Fruit fly (Drosophila melanogaster) whole organism, embryonic: ENCODE data around the gene NaPi-III.

Experiments
- Awh ChIP-seq: fragments of 200-800 bp; sonication (Bioruptor generic); IDR thresholded peaks from 2 replicates; pipeline ENCODE4, ENCODE4 v1.3.6; 2022; ENCODE audit warnings: missing biosample characterization, missing genetic modification characterization
- B-H1 ChIP-seq: fragments of 200-800 bp; sonication (Bioruptor generic); IDR thresholded peaks from 3 replicates; pipeline ENCODE4 v1.3.6; 2022; ENCODE audit warnings: missing biosample characterization, missing genetic modification characterization
- CG10321 ChIP-seq: fragments of 200-800 bp; sonication (Bioruptor generic); IDR thresholded peaks from 2 replicates; pipeline ENCODE4 v1.3.6; 2022; ENCODE audit warnings: missing biosample characterization, missing genetic modification characterization
- CG10959 ChIP-seq: fragments of 200-800 bp; sonication (Bioruptor generic); IDR thresholded peaks from 2 replicates; pipeline ENCODE4 v1.3.6; 2022; ENCODE audit warnings: missing biosample characterization, missing genetic modification characterization
- CG10979 ChIP-seq: fragments of 200-800 bp; sonication (Bioruptor generic); optimal IDR thresholded peaks from 2 replicates; lab custom pipeline; 2018; ENCODE audit warnings: missing biosample characterization, mild to moderate bottlenecking, missing genetic modification characterization, moderate library complexity
- CG11696 ChIP-seq: fragments of 200-800 bp; sonication (Bioruptor generic); IDR thresholded peaks from 2 replicates; pipeline ENCODE4 v1.3.6; 2022; ENCODE audit warnings: missing biosample characterization, missing genetic modification characterization
- CG12391 ChIP-seq: fragments of 200-800 bp; sonication (Bioruptor generic); optimal IDR thresholded peaks from 3 replicates; lab custom pipeline; 2018; ENCODE audit warnings: missing biosample characterization, mild to moderate bottlenecking, missing genetic modification characterization, moderate library complexity
- CG13424 ChIP-seq: fragments of 200-800 bp; sonication (Bioruptor generic); optimal IDR thresholded peaks from 2 replicates; lab custom pipeline; 2019; ENCODE audit warnings: missing biosample characterization, mild to moderate bottlenecking, missing genetic modification characterization, moderate library complexity
- CG16813 ChIP-seq: fragments of 200-800 bp; sonication (Bioruptor generic); IDR thresholded peaks from 3 replicates; pipeline ENCODE4 v1.3.6; 2022; ENCODE audit warnings: missing biosample characterization, missing genetic modification characterization; ENCODE audit not compliant: partially characterized antibody
- CG30020 ChIP-seq: fragments of 200-800 bp; optimal IDR thresholded peaks from 2 replicates; lab custom pipeline; 2019; ENCODE audit warnings: missing biosample characterization, mild to moderate bottlenecking, missing genetic modification characterization, moderate library complexity
- CG30431 ChIP-seq: fragments of 200-800 bp; sonication (Bioruptor generic); optimal IDR thresholded peaks from 2 replicates; lab custom pipeline; 2017; ENCODE audit warnings: missing biosample characterization, missing genetic modification characterization
- CG32532 ChIP-seq: fragments of 200-800 bp; sonication (Bioruptor generic); IDR thresholded peaks from 2 replicates; pipeline ENCODE4 v1.3.6; 2022; ENCODE audit warnings: missing biosample characterization, missing genetic modification characterization
- CG3847 ChIP-seq: fragments of 200-800 bp; sonication (Bioruptor generic); IDR thresholded peaks from 2 replicates; pipeline ENCODE4 v1.3.6; 2022; ENCODE audit warnings: missing biosample characterization, missing genetic modification characterization
- CG4730 ChIP-seq: fragments of 200-800 bp; sonication (Bioruptor generic); IDR thresholded peaks from 2 replicates; pipeline ENCODE4 v1.3.6; 2022; ENCODE audit warnings: missing biosample characterization, missing genetic modification characterization
- CG4854 ChIP-seq: fragments of 200-800 bp; sonication (Bioruptor generic); optimal IDR thresholded peaks from 2 replicates; lab custom pipeline; 2016; ENCODE audit warnings: missing biosample characterization, missing genetic modification characterization, inconsistent platforms
- CG5180 ChIP-seq: fragments of 200-800 bp; sonication (Bioruptor generic); optimal IDR thresholded peaks from 3 replicates; lab custom pipeline; 2017; ENCODE audit warnings: missing biosample characterization, missing genetic modification characterization, mild to moderate bottlenecking, moderate library complexity, missing genetic modification reagents
- CG6765 ChIP-seq: fragments of 200-800 bp; sonication (Bioruptor generic); optimal IDR thresholded peaks from 3 replicates; lab custom pipeline; 2017; ENCODE audit warnings: missing biosample characterization, mild to moderate bottlenecking, missing genetic modification characterization
- CG7963 ChIP-seq: fragments of 200-800 bp; sonication (Bioruptor generic); IDR thresholded peaks from 3 replicates; pipeline ENCODE4 v1.3.6; 2022; ENCODE audit warnings: missing biosample characterization, missing genetic modification characterization; ENCODE audit not compliant: partially characterized antibody
- CG8944 ChIP-seq: fragments of 200-800 bp; sonication (Bioruptor generic); optimal IDR thresholded peaks from 3 replicates; lab custom pipeline; 2016; ENCODE audit warnings: missing biosample characterization, missing genetic modification characterization
- CG9727 ChIP-seq: fragments of 200-800 bp; sonication (Bioruptor generic); optimal IDR thresholded peaks from 3 replicates; lab custom pipeline; 2017; ENCODE audit warnings: missing biosample characterization, mild to moderate bottlenecking, missing genetic modification characterization
- CTCF ChIP-seq: fragments of 200-800 bp; sonication (Bioruptor generic); optimal IDR thresholded peaks from 2 replicates; lab custom pipeline; 2017; ENCODE audit warnings: missing biosample characterization, mild to moderate bottlenecking, missing genetic modification characterization, moderate library complexity
- Dfd ChIP-seq, 2 experiments: fragments of >200 bp; optimal IDR thresholded peaks; 2 replicates each; lab custom pipeline; 2017; ENCODE audit warnings: missing biosample characterization in 2 of 2, missing genetic modification characterization in 2 of 2
- Doc3 ChIP-seq: fragments of 200-800 bp; sonication (Bioruptor generic); IDR thresholded peaks from 3 replicates; pipeline ENCODE4 v1.3.6; 2022; ENCODE audit warnings: missing biosample characterization, missing genetic modification characterization; ENCODE audit not compliant: partially characterized antibody
- E2f1 ChIP-seq: fragments of 200-800 bp; sonication (Bioruptor generic); IDR thresholded peaks from 2 replicates; pipeline ENCODE4 v1.3.6; 2022; ENCODE audit warnings: missing biosample characterization, missing genetic modification characterization
- ERR ChIP-seq: fragments of 200-800 bp; sonication (Bioruptor generic); optimal IDR thresholded peaks from 2 replicates; lab custom pipeline; 2016; ENCODE audit warnings: missing biosample characterization, missing genetic modification characterization
- Ets97D ChIP-seq: fragments of 200-800 bp; sonication (Bioruptor generic); optimal IDR thresholded peaks from 3 replicates; lab custom pipeline; 2016; ENCODE audit warnings: missing biosample characterization, missing genetic modification characterization
- Fer2 ChIP-seq: fragments of 200-800 bp; sonication (Bioruptor generic); optimal IDR thresholded peaks from 2 replicates; lab custom pipeline; 2018; ENCODE audit warnings: missing biosample characterization, mild to moderate bottlenecking, missing genetic modification characterization, moderate library complexity
- Gug ChIP-seq: fragments of 200-800 bp; sonication (Bioruptor generic); IDR thresholded peaks from 4 replicates; pipeline ENCODE4 v1.3.6; 2022; ENCODE audit warnings: missing biosample characterization, missing genetic modification characterization
- H15 ChIP-seq: fragments of 200-800 bp; sonication (Bioruptor generic); IDR thresholded peaks from 3 replicates; pipeline ENCODE4 v1.3.6; 2022; ENCODE audit warnings: missing biosample characterization, missing genetic modification characterization
- H2.0 ChIP-seq: fragments of 200-800 bp; sonication (Bioruptor generic); IDR thresholded peaks from 2 replicates; pipeline ENCODE4 v1.3.6; 2022; ENCODE audit warnings: missing biosample characterization, missing genetic modification characterization
- HLH54F ChIP-seq: fragments of 200-800 bp; sonication (Bioruptor generic); optimal IDR thresholded peaks from 3 replicates; lab custom pipeline; 2016; ENCODE audit warnings: missing biosample characterization, missing genetic modification characterization
- Hsf ChIP-seq: fragments of 200-800 bp; sonication (Bioruptor generic); optimal IDR thresholded peaks from 3 replicates; lab custom pipeline; 2016; ENCODE audit warnings: missing biosample characterization, missing genetic modification characterization
- Rfx ChIP-seq: fragments of 200-800 bp; sonication (Bioruptor generic); IDR thresholded peaks from 2 replicates; pipeline ENCODE4 v1.3.6; 2022; ENCODE audit warnings: missing biosample characterization, missing genetic modification characterization
- Sry-δ ChIP-seq: fragments of 200-800 bp; sonication (Bioruptor generic); optimal IDR thresholded peaks from 2 replicates; lab custom pipeline; 2016; ENCODE audit warnings: missing biosample characterization, missing genetic modification characterization
- aop ChIP-seq: fragments of 200-800 bp; sonication (Bioruptor generic); IDR thresholded peaks from 2 replicates; pipeline ENCODE4 v1.3.6; 2022; ENCODE audit warnings: missing biosample characterization, missing genetic modification characterization
- ase ChIP-seq: fragments of 200-800 bp; sonication (Bioruptor generic); IDR thresholded peaks from 3 replicates; pipeline ENCODE4 v1.3.6; 2022; ENCODE audit warnings: missing biosample characterization, missing genetic modification characterization
- bbx ChIP-seq: fragments of 200-800 bp; sonication (Bioruptor generic); IDR thresholded peaks from 2 replicates; pipeline ENCODE4 v1.3.6; 2022; ENCODE audit warnings: missing biosample characterization, missing genetic modification characterization; ENCODE audit not compliant: partially characterized antibody
- cas ChIP-seq: fragments of 200-800 bp; sonication (Bioruptor generic); IDR thresholded peaks from 2 replicates; pipeline ENCODE4 v1.3.6; 2022; ENCODE audit warnings: missing biosample characterization, missing genetic modification characterization
- chm ChIP-seq: fragments of 200-800 bp; sonication (Bioruptor generic); IDR thresholded peaks from 2 replicates; pipeline ENCODE4 v1.3.6; 2022; ENCODE audit warnings: missing biosample characterization, missing genetic modification characterization
- dimm ChIP-seq: fragments of 200-800 bp; sonication (Bioruptor generic); IDR thresholded peaks from 2 replicates; pipeline ENCODE4 v1.3.6; 2022; ENCODE audit warnings: missing biosample characterization, missing genetic modification characterization
- disco-r ChIP-seq: fragments of 200-800 bp; sonication (Bioruptor generic); optimal IDR thresholded peaks from 2 replicates; lab custom pipeline; 2016; ENCODE audit warnings: missing biosample characterization, missing genetic modification characterization
- dmrt99B ChIP-seq: fragments of 200-800 bp; sonication (Bioruptor generic); optimal IDR thresholded peaks from 2 replicates; lab custom pipeline; 2018; ENCODE audit warnings: missing biosample characterization, mild to moderate bottlenecking, missing genetic modification characterization, moderate library complexity
- fd3F ChIP-seq: fragments of 200-800 bp; sonication (Bioruptor generic); optimal IDR thresholded peaks from 2 replicates; lab custom pipeline; 2018; ENCODE audit warnings: missing biosample characterization, mild to moderate bottlenecking, missing genetic modification characterization, moderate library complexity
- her ChIP-seq: fragments of 200-800 bp; sonication (Bioruptor generic); optimal IDR thresholded peaks from 2 replicates; lab custom pipeline; 2016; ENCODE audit warnings: missing biosample characterization, missing genetic modification characterization
- pnt ChIP-seq: fragments of 200-800 bp; sonication (Bioruptor generic); optimal IDR thresholded peaks from 3 replicates; lab custom pipeline; 2016; ENCODE audit warnings: missing biosample characterization, missing genetic modification characterization
- salm ChIP-seq: fragments of 200-800 bp; sonication (Bioruptor generic); optimal IDR thresholded peaks from 2 replicates; lab custom pipeline; 2018; ENCODE audit warnings: missing biosample characterization, mild to moderate bottlenecking, missing genetic modification characterization
- sim ChIP-seq: fragments of 200-800 bp; sonication (Bioruptor generic); IDR thresholded peaks from 2 replicates; pipeline ENCODE4 v1.3.6; 2022; ENCODE audit warnings: missing biosample characterization, missing genetic modification characterization
- zen ChIP-seq: fragments of 200-800 bp; sonication (Bioruptor generic); optimal IDR thresholded peaks from 3 replicates; lab custom pipeline; 2018; ENCODE audit warnings: missing biosample characterization, mild to moderate bottlenecking, missing genetic modification characterization, moderate library complexity
- zen2 ChIP-seq: fragments of 200-800 bp; sonication (Bioruptor generic); IDR thresholded peaks from 3 replicates; pipeline ENCODE4 v1.3.6; 2022; ENCODE audit warnings: missing biosample characterization, missing genetic modification characterization; ENCODE audit not compliant: partially characterized antibody
- zf30C ChIP-seq: fragments of 200-800 bp; sonication (Bioruptor generic); optimal IDR thresholded peaks from 3 replicates; lab custom pipeline; 2018; ENCODE audit warnings: missing biosample characterization, mild to moderate bottlenecking, missing genetic modification characterization

NaPi-III gene

dm6 chr3L:11169299-11170181, 46.4 kb downstream of the NaPi-III start, which contains the start of the genes wls and Adck5 (continued):
- no peak for TF ChIP-seq CG16813 (GFP tag; lab: Robert Waterston, UW)
- TF ChIP-seq B-H1 (GFP tag; lab: Robert Waterston, UW), result no peak
- 0 out of 2 replicates have a peak, but pooled peaks have one; percentile 32 for TF ChIP-seq CG32532 (GFP tag; lab: Robert Waterston, UW)
- TF ChIP-seq CG11696, result no peak
- TF ChIP-seq CG4854 (GFP tag; lab: Kevin White, UChicago), result peak; percentile 35
- no peak for TF ChIP-seq cas
- TF ChIP-seq Ets97D (GFP tag; lab: Kevin White, UChicago), result peak; percentile 98
- no peak for TF ChIP-seq dimm (GFP tag; lab: Robert Waterston, UW)
- no peak for TF ChIP-seq HLH54F (GFP tag; lab: Kevin White, UChicago)
- no peak for TF ChIP-seq sim (GFP tag; lab: Robert Waterston, UW)
- no peak for TF ChIP-seq dmrt99B (tag; lab: Kevin White, UChicago)
- no peak for TF ChIP-seq CG8944 (GFP tag; lab: Kevin White, UChicago)
- peak; percentile 7 for TF ChIP-seq CG5180 (GFP tag; lab: Kevin White, UChicago)
- TF ChIP-seq ase (GFP tag; lab: Robert Waterston, UW), result 0 out of 3 replicates have a peak, but pooled peaks have one; percentile 19
- no peak for TF ChIP-seq CG4730
- peak; percentile 62 for TF ChIP-seq Hsf
- TF ChIP-seq chm (GFP tag; lab: Robert Waterston, UW), result peak; percentile 17; the same call in 1 of the 2 replicates
- no peak for TF ChIP-seq zen (tag; lab: Kevin White, UChicago)
- peak; percentile 20 for TF ChIP-seq CG30431 (GFP tag; lab: Kevin White, UChicago)
- TF ChIP-seq Awh (GFP tag; lab: Robert Waterston, UW), result 0 out of 2 replicates have a peak, but pooled peaks have one; percentile 35
- no peak for TF ChIP-seq H15 (GFP tag; lab: Robert Waterston, UW)
- TF ChIP-seq salm (tag; lab: Kevin White, UChicago), result peak; percentile 25
- TF ChIP-seq H2.0 (GFP tag; lab: Robert Waterston, UW), result 0 out of 2 replicates have a peak, but pooled peaks have one; percentile 16
- TF ChIP-seq bbx (GFP tag; lab: Robert Waterston, UW), result 0 out of 2 replicates have a peak, but pooled peaks have one; percentile 8
- peak; percentile 37; the same call in 1 of the 2 replicates for TF ChIP-seq CG10321 (GFP tag; lab: Robert Waterston, UW)
- peak; percentile 41; the same call in 2 of the 3 replicates for TF ChIP-seq zen2
- TF ChIP-seq Fer2 (tag; lab: Kevin White, UChicago), result peak; percentile 25
- TF ChIP-seq fd3F (GFP tag; lab: Kevin White, UChicago), result peak; percentile 13
- no peak for TF ChIP-seq CG7963 (GFP tag; lab: Robert Waterston, UW)
- peak; percentile 73 for TF ChIP-seq CG6765 (GFP tag; lab: Kevin White, UChicago)
- TF ChIP-seq pnt (GFP tag; lab: Kevin White, UChicago), result no peak
- peak; percentile 62 for TF ChIP-seq CG12391 (tag; lab: Kevin White, UChicago)
- no peak for TF ChIP-seq Dfd (GFP tag; optimal IDR thresholded peaks at IDR 0.05; lab: Kevin White, UChicago)
- no peak for TF ChIP-seq CG10959 (GFP tag; lab: Robert Waterston, UW)
- TF ChIP-seq Rfx (GFP tag; lab: Robert Waterston, UW), result peak; percentile 70
- no peak for TF ChIP-seq aop
- TF ChIP-seq CTCF (GFP tag; lab: Kevin White, UChicago), result peak; percentile 62
- TF ChIP-seq her (GFP tag; lab: Kevin White, UChicago), result peak; percentile 46
- no peak for TF ChIP-seq ERR (GFP tag; lab: Kevin White, UChicago)
- TF ChIP-seq CG9727 (GFP tag; lab: Kevin White, UChicago), result peak; percentile 63
- peak; percentile 25 for TF ChIP-seq Sry-δ (GFP tag; lab: Kevin White, UChicago)
- peak; percentile 16 for TF ChIP-seq CG10979 (tag; lab: Kevin White, UChicago)
- no peak for TF ChIP-seq Gug (GFP tag; lab: Robert Waterston, UW)
- TF ChIP-seq CG30020 (tag; lab: Kevin White, UChicago), result no peak
- TF ChIP-seq CG3847 (GFP tag; lab: Robert Waterston, UW), result no peak
- no peak for TF ChIP-seq E2f1 (GFP tag; lab: Robert Waterston, UW)
- TF ChIP-seq CG13424 (tag; lab: Kevin White, UChicago), result peak; percentile 21
- TF ChIP-seq disco-r (GFP tag; lab: Kevin White, UChicago), result no peak
- TF ChIP-seq zf30C (GFP tag; lab: Kevin White, UChicago), result no peak
- no peak for TF ChIP-seq Doc3 (GFP tag; lab: Robert Waterston, UW)
